Worm (Caenorhabditis elegans): Measurements from ENCODE around the gene R12B2.6.
A peak's percentile ranks its signal among the peaks of the same experiment; 100 is the strongest.

The R12B2.6 gene

DNA sequence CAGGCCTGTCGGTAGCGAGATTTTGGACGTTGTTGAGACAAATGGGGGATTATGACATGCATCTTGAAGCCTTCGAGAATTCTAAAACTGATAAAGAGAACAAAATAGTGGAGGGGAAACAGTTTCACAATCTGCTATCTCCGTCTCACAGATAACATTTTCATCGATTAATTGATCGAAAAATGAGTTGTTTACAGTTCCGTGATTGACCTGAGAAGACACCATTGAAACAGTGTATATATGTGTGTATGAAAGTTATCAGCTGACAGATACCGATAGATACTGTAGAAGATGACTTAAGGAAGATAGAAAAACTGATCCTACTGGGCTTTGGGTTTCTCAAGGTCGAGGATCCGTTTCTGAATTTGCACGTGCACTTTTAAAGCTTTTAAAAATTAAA is 5.2 kb upstream of the R12B2.6 start (continued):
- peak in 1 of 2 experiments; percentile 53 for TF ChIP-seq daf-16 (GFP tag; optimal IDR thresholded peaks at IDR 0.05)
- TF ChIP-seq daf-16 (tag; optimal IDR thresholded peaks at IDR 0.05), result peak; percentile 96
- TF ChIP-seq mes-2 (tag; optimal IDR thresholded peaks at IDR 0.05; ENCODE audit: poor library complexity, severe bottlenecking), result peak; percentile 21

DNA sequence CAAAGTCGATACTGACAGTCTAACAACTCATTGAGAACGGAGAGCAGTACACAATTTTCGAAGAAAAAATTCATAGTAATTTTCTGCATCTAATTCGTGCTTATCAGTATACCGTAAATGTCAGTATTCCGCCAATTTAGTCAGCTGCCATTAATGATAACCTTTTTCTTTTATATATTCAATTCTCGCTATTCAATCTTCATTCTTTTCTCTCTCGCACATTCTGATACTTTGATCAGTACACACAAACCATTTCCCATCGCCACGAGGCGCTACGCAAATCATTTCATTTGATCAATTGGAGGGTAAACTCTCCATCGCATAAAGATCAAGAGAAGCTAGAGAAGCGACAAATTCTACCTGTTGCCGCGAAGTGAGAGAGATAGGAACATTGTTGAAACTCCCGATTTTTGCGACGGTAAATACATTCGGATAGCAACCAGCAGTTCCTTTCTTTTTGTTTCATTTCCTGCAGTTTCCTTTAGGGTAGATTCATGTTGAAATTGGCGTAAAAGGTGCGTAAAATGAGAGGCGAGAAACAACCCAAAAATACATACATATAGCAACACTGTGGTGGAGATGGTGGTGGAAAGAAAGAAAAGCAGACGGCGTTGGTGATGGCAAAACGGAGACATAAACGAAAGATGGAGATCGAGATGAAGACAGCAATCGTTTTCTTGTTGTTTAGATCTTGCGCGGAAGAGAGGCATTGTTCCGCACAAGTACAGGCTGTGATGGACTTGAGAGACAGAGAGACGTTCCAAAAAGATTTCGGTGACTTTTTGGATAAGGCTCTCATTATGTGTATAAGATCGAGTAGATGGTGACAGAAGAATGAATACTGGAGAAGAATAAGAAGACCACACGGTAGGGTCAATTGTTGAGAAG is 4.5 kb upstream of the R12B2.6 start:
- TF ChIP-seq dve-1 (tag; optimal IDR thresholded peaks at IDR 0.05; ENCODE audit: insufficient read depth) (peak; percentile 95), ztf-11 (tag; optimal IDR thresholded peaks at IDR 0.05) (no peak), hif-1 (tag; optimal IDR thresholded peaks at IDR 0.05) (no peak), daf-16 (GFP tag; optimal IDR thresholded peaks at IDR 0.05) (peak in 1 of 2 experiments; percentile 60), daf-16 (tag; optimal IDR thresholded peaks at IDR 0.05) (peak; percentile 82), lin-38 (GFP tag; IDR thresholded peaks at IDR 0.05) (0 out of 2 replicates have a peak, but pooled peaks have one; percentile 18), dmd-6 (GFP tag; IDR thresholded peaks at IDR 0.05) (peak; percentile 95), hlh-30 (tag; optimal IDR thresholded peaks at IDR 0.05; ENCODE audit: insufficient read depth) (peak; percentile 75), jun-1 (tag; optimal IDR thresholded peaks at IDR 0.05) (no peak), ZK337.2 (GFP tag; IDR thresholded peaks at IDR 0.05) (no peak), daf-19 (GFP tag; conservative IDR thresholded peaks at IDR 0.05) (no peak), nhr-10 (tag; optimal IDR thresholded peaks at IDR 0.05) (peak; percentile 52), pha-4 (GFP tag; IDR thresholded peaks at IDR 0.05) (no peak), pha-4 (tag; optimal IDR thresholded peaks at IDR 0.05) (no peak), ceh-62 (tag; optimal IDR thresholded peaks at IDR 0.05) (no peak), lsy-2 (tag; optimal IDR thresholded peaks at IDR 0.05) (peak; percentile 55 to 58), duxl-1 (tag; optimal IDR thresholded peaks at IDR 0.05; ENCODE audit: poor library complexity) (peak; percentile 15), tra-1 (GFP tag; IDR thresholded peaks at IDR 0.05) (peak; percentile 58; the same call in 1 of the 2 replicates), fkh-10 (GFP tag; optimal IDR thresholded peaks at IDR 0.05) (no peak), nhr-102 (tag; optimal IDR thresholded peaks at IDR 0.05) (peak; percentile 6), snpc-1.2 (GFP tag; IDR thresholded peaks at IDR 0.05) (no peak), mdl-1 (tag; optimal IDR thresholded peaks at IDR 0.05) (peak; percentile 70 to 93), hlh-11 (tag; optimal IDR thresholded peaks at IDR 0.05) (peak; percentile 93), ctbp-1 (GFP tag; IDR thresholded peaks at IDR 0.05) (no peak), rbr-2 (tag; optimal IDR thresholded peaks at IDR 0.05) (no peak), ama-1 (optimal IDR thresholded peaks at IDR 0.05) (peak; percentile 33), ceh-20 (GFP tag; IDR thresholded peaks at IDR 0.05) (no peak; the same call in 1 of the 2 replicates), ceh-28 (tag; optimal IDR thresholded peaks at IDR 0.05) (no peak), mep-1 (tag; optimal IDR thresholded peaks at IDR 0.05) (peak; percentile 72), mdt-29 (GFP tag; IDR thresholded peaks at IDR 0.05) (no peak), egl-27 (tag; optimal IDR thresholded peaks at IDR 0.05) (no peak), T26A8.4 (GFP tag; IDR thresholded peaks at IDR 0.05) (peak; percentile 27; the same call in 1 of the 2 replicates), cey-2 (tag; optimal IDR thresholded peaks at IDR 0.05; ENCODE audit: borderline replicate concordance, insufficient read depth) (peak; percentile 9), pqm-1 (tag; optimal IDR thresholded peaks at IDR 0.05) (peak; percentile 93), php-3 (GFP tag; IDR thresholded peaks at IDR 0.05) (peak; percentile 87), unc-62 (GFP tag; optimal IDR thresholded peaks at IDR 0.05 in 1 of 2) (peak; percentile 49 to 82), unc-62 (tag; optimal IDR thresholded peaks at IDR 0.05) (no peak), mes-2 (tag; optimal IDR thresholded peaks at IDR 0.05; ENCODE audit: poor library complexity, severe bottlenecking) (peak; percentile 30), aha-1 (tag) (peak; percentile 25), lin-1 (GFP tag; IDR thresholded peaks at IDR 0.05) (0 out of 2 replicates have a peak, but pooled peaks have one; percentile 24), zfp-3 (GFP tag; conservative IDR thresholded peaks at IDR 0.05) (0 out of 2 replicates have a peak, but pooled peaks have one; percentile 31), nhr-28 (tag; optimal IDR thresholded peaks at IDR 0.05) (peak; percentile 96), mxl-3 (GFP tag; optimal IDR thresholded peaks at IDR 0.05) (peak; percentile 86), T20F7.1 (GFP tag; optimal IDR thresholded peaks at IDR 0.05) (peak; percentile 74), hmg-1.1 (GFP tag; IDR thresholded peaks at IDR 0.05) (0 out of 2 replicates have a peak, but pooled peaks have one; percentile 7), nhr-6 (tag; optimal IDR thresholded peaks at IDR 0.05) (peak; percentile 67)
